Worm (Caenorhabditis elegans): ENCODE results near the gene Y51H4A.25.

- no peak for TF ChIP-seq die-1 (tag; optimal IDR thresholded peaks at IDR 0.05)
- TF ChIP-seq snpc-4 (GFP tag; optimal IDR thresholded peaks at IDR 0.05), result no peak
- TF ChIP-seq snpc-4 (tag; optimal IDR thresholded peaks at IDR 0.05), result peak in 2 of 4 experiments; percentile 25 to 39
- no peak for TF ChIP-seq sdz-38 (tag; optimal IDR thresholded peaks at IDR 0.05)
- TF ChIP-seq snpc-1.3 (tag; optimal IDR thresholded peaks at IDR 0.05; ENCODE audit: insufficient read depth), result no peak
- TF ChIP-seq nfya-2 (GFP tag; IDR thresholded peaks at IDR 0.05), result no peak
- no peak for TF ChIP-seq hmg-20 (GFP tag; IDR thresholded peaks at IDR 0.05)
- TF ChIP-seq dpl-1 (GFP tag; optimal IDR thresholded peaks at IDR 0.05), result no peak
- no peak for TF ChIP-seq ama-1 (optimal IDR thresholded peaks at IDR 0.05)
- TF ChIP-seq ama-1 (GFP tag; optimal IDR thresholded peaks at IDR 0.05), result no peak
- TF ChIP-seq aptf-3 (GFP tag; IDR thresholded peaks at IDR 0.05), result no peak
- TF ChIP-seq lin-40 (tag; optimal IDR thresholded peaks at IDR 0.05), result no peak
Measured at ce11 chrIV:16751087-16751486, 15.0 kb downstream of the Y51H4A.25 start.

Data from whole organism, young adult.